Worm (Caenorhabditis elegans) whole organism, L2 larva: Measurements from ENCODE around the gene mrps-22.

Experiments
- ZK546.5 ChIP-seq: sonication (generic microtip); optimal IDR thresholded peaks from 2 replicates; lab custom pipeline; 2017; ENCODE audit warnings: missing biosample characterization, missing genetic modification characterization
- alr-1 ChIP-seq: fragments of 150-350 bp; optimal IDR thresholded peaks from 2 replicates; lab custom pipeline; 2014; ENCODE audit warnings: missing biosample characterization, missing genetic modification characterization
- aly-2 ChIP-seq: fragments of 150-350 bp; optimal IDR thresholded peaks from 2 replicates; lab custom pipeline; 2014; ENCODE audit warnings: missing biosample characterization, missing genetic modification characterization
- ceh-16 ChIP-seq: fragments of 150-350 bp; optimal IDR thresholded peaks from 2 replicates; lab custom pipeline; 2014; ENCODE audit warnings: missing biosample characterization, missing genetic modification characterization
- elt-1 ChIP-seq: fragments of 150-350 bp; optimal IDR thresholded peaks from 2 replicates; lab custom pipeline; 2014; ENCODE audit warnings: missing biosample characterization, missing genetic modification characterization
- fos-1 ChIP-seq: fragments of 150-350 bp; optimal IDR thresholded peaks from 2 replicates; lab custom pipeline; 2014; ENCODE audit warnings: missing biosample characterization, missing genetic modification characterization
- lin-13 ChIP-seq: fragments of 150-350 bp; optimal IDR thresholded peaks from 2 replicates; lab custom pipeline; 2014; ENCODE audit warnings: missing biosample characterization, missing genetic modification reagents, missing genetic modification characterization
- lin-39 ChIP-seq: fragments of 150-350 bp; optimal IDR thresholded peaks from 2 replicates; lab custom pipeline; 2014; ENCODE audit warnings: missing biosample characterization, missing genetic modification reagents, missing genetic modification characterization
- nhr-11 ChIP-seq: fragments of 150-350 bp; optimal IDR thresholded peaks from 2 replicates; lab custom pipeline; 2014; ENCODE audit warnings: missing biosample characterization, missing genetic modification characterization
- nhr-237 ChIP-seq: fragments of 150-350 bp; optimal IDR thresholded peaks from 2 replicates; lab custom pipeline; 2014; ENCODE audit warnings: missing biosample characterization, missing genetic modification characterization
- nhr-6 ChIP-seq: fragments of 150-350 bp; optimal IDR thresholded peaks from 2 replicates; lab custom pipeline; 2014; ENCODE audit warnings: missing biosample characterization, missing genetic modification characterization
- skn-1 ChIP-seq: sonication (generic microtip); optimal IDR thresholded peaks from 2 replicates; lab custom pipeline; 2017; ENCODE audit warnings: missing biosample characterization, missing genetic modification characterization
- unc-62 ChIP-seq: fragments of 150-350 bp; optimal IDR thresholded peaks from 2 replicates; lab custom pipeline; 2014; ENCODE audit warnings: missing biosample characterization, missing genetic modification reagents, missing genetic modification characterization

DNA sequence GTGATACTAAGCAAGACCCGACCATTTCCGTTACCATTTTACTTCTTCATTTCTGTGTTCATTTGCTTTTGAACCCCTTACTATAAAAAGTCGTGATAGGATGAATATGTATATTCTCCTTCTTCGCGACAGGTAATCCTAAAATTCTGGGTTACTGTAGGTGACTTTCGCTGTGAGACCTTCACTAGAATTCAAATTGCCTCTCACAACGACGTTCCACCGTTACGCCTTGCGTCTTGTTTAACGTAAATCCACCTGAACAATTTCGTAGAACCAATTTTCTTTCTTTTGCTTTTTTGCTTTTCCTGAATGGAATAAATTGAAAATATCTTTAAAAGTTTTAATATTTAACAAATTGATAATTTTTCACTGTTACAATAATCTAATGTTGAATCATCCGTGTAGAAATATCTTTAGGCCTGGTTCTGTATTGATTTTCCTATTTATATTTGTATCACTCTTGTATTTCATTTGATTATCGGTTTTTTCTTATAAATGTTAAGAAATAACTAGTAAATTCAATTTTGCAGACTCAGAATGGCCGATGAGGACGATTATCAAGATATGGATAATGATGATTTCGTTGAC, 3.5 kb upstream of the mrps-22 start, which contains the start of gene rpb-6:
- no peak for TF ChIP-seq nhr-6 (tag; lab: Kevin White, UChicago)
- TF ChIP-seq lin-13 (GFP tag; lab: Kevin White, UChicago) = no peak
- no peak for TF ChIP-seq skn-1 (tag; lab: Kevin White, UChicago)
- TF ChIP-seq elt-1 (tag; lab: Kevin White, UChicago) = no peak
- TF ChIP-seq nhr-11 (tag; lab: Kevin White, UChicago) = no peak
- no peak for TF ChIP-seq nhr-237 (tag; lab: Kevin White, UChicago)
- TF ChIP-seq fos-1 = no peak
- no peak for TF ChIP-seq ZK546.5 (tag; lab: Kevin White, UChicago)
- TF ChIP-seq alr-1 (tag; lab: Kevin White, UChicago) = no peak
- no peak for TF ChIP-seq ceh-16 (tag; lab: Kevin White, UChicago)
- no peak for TF ChIP-seq unc-62 (GFP tag; lab: Kevin White, UChicago)
- TF ChIP-seq aly-2 (tag; lab: Kevin White, UChicago) = no peak
- TF ChIP-seq lin-39 (tag; lab: Kevin White, UChicago) = no peak
